Worm (Caenorhabditis elegans): ENCODE measurements around the gene C25G6.1.

C25G6.1 gene

DNA sequence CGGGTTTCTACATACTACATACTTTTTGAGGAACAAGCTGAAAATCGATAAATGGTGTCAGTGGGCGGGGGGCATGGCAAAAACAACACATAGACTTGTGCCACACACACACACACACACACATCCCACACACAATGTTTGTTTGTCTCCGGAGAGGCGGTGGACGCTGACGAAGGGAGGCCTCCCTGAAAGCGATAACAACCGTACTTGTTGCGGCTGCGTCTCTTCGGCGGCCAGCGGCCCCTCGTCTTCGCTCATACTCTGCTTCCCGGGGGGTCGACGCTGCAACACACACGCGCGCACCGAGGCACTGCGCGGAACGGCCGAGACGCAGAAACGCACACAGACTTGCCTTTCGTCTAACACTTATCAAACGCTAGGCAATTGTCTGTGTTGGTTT, 49.0 kb downstream of the C25G6.1 start (continued):
- TF ChIP-seq athp-1 (tag; optimal IDR thresholded peaks at IDR 0.05) (no peak), sea-2 (GFP tag; IDR thresholded peaks at IDR 0.05) (no peak), tbp1 (GFP tag; optimal IDR thresholded peaks at IDR 0.05) (no peak), xnd-1 (tag; optimal IDR thresholded peaks at IDR 0.05) (no peak), let-607 (tag; optimal IDR thresholded peaks at IDR 0.05) (peak in 1 of 2 experiments; percentile 27), hsf-1 (GFP tag; IDR thresholded peaks at IDR 0.05) (no peak), nhr-90 (tag; optimal IDR thresholded peaks at IDR 0.05) (peak; percentile 45), Y67H2A.10 (GFP tag; conservative IDR thresholded peaks at IDR 0.05) (no peak), hlh-12 (tag; optimal IDR thresholded peaks at IDR 0.05) (no peak)

DNA sequence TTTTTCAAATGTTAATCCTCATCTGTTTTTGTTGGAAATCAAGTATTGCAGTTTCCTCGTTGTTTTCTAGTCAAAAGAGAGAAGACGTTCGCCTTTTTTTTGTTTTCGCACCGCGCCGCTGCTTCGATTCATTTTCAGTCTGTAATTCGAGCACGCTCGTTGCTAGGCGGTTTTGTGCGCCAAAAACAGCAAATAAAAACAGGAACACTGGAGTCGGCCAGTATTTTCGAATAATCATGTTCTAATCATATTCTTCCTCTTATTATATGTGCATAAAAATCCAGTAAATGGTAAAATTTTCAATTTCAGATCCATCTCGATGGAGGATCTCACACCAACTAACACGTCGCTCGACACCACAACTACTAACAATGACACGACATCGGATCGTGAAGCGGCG, 50.3 kb downstream of the C25G6.1 start, which contains the start of gene pdk-1:
Gene pdk-1, plus strand, starts transcription at position 301 of the 400 bp plus-strand sequence.
- TF ChIP-seq Y67H2A.10 (GFP tag; conservative IDR thresholded peaks at IDR 0.05) (no peak), dpff-1 (tag; optimal IDR thresholded peaks at IDR 0.05) (no peak), hmg-20 (GFP tag; IDR thresholded peaks at IDR 0.05) (no peak), unc-62 (GFP tag; optimal IDR thresholded peaks at IDR 0.05) (no peak)

Data from whole organism, young adult.